Worm (Caenorhabditis elegans): ENCODE data around the gene nstp-9.

Gene nstp-9

DNA sequence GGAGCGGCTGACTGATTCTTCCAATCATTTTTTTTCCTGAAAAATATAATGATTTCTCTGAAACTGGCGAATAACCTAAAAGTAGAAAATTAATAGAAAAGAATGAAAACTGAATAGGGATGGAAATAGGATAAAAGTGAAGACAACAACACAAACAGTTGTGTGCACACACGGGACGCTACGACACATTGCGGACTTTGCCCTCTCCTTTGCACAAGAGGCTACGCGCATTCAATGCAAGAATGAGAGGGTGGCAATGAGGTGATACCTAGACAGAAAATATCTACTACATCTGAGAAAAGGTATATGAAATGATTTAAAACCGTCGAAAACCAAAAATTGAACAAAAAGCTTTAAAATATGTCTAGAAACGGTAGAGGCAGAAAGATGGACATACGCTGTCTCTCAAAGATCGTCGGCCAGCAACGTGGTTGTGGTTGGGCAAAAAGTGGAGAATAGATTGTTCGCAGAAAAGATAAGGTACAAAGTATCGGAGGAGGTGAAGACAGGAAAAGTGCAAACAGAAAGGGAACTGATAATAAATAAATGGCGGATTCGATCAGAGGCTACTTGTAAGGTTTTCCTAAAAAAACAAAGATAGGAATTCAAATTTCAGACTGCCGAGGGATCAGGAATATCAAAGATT lies 19.3 kb downstream of the nstp-9 start, which contains the start of gene suca-1:
Gene suca-1, minus strand, starts transcription at position 36 of the 646 bp plus-strand sequence.
- peak; percentile 49 for TF ChIP-seq lin-13 (tag; optimal IDR thresholded peaks at IDR 0.05)
- TF ChIP-seq nhr-12 (tag; optimal IDR thresholded peaks at IDR 0.05), result no peak
- peak; percentile 32 for TF ChIP-seq pha-4 (tag; optimal IDR thresholded peaks at IDR 0.05)
- no peak for TF ChIP-seq elt-3 (tag; optimal IDR thresholded peaks at IDR 0.05)
- TF ChIP-seq elt-1 (tag; optimal IDR thresholded peaks at IDR 0.05; ENCODE audit: borderline replicate concordance, insufficient read depth), result no peak
- peak; percentile 70 for TF ChIP-seq sptf-1 (tag; optimal IDR thresholded peaks at IDR 0.05)
- no peak for TF ChIP-seq zip-8 (tag; optimal IDR thresholded peaks at IDR 0.05)
- TF ChIP-seq hlh-1 (tag; optimal IDR thresholded peaks at IDR 0.05), result peak; percentile 69
- peak; percentile 35 for TF ChIP-seq M03D4.4 (tag; optimal IDR thresholded peaks at IDR 0.05)
- peak; percentile 17 for TF ChIP-seq nhr-237 (tag; optimal IDR thresholded peaks at IDR 0.05)
- no peak for TF ChIP-seq ztf-11 (tag; optimal IDR thresholded peaks at IDR 0.05)
- no peak for TF ChIP-seq unc-62 (GFP tag; optimal IDR thresholded peaks at IDR 0.05)
- peak; percentile 54 for TF ChIP-seq drap-1 (GFP tag; optimal IDR thresholded peaks at IDR 0.05)
- TF ChIP-seq cnd-1 (tag; optimal IDR thresholded peaks at IDR 0.05), result peak; percentile 55
- peak; percentile 57 for TF ChIP-seq mep-1 (tag; optimal IDR thresholded peaks at IDR 0.05)
- peak; percentile 14 for TF ChIP-seq unc-120 (tag; optimal IDR thresholded peaks at IDR 0.05; ENCODE audit: poor library complexity, severe bottlenecking)
- TF ChIP-seq blmp-1 (tag; optimal IDR thresholded peaks at IDR 0.05), result no peak

DNA sequence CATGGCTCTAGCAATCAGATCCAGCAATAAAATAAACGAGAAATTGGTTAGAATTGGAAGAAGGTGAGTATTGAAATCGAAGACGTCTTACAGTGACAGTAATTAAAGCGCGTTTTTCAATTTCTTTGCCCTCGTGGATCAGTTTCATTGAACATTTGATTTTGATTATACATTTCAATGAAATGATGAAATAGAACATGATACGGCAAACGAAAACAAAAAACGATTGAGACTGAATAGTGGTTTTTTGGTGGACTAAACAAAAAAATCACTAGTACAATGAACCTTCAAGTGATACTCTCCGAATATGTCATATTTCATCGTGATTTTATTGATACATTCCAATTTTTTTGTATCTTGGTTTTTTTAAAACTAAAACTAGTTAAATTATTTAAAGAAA lies 23.0 kb downstream of the nstp-9 start, which contains the start of gene haly-1:
Gene haly-1, minus strand, starts transcription at position 101 of the 400 bp plus-strand sequence.
- TF ChIP-seq blmp-1 (tag; optimal IDR thresholded peaks at IDR 0.05), result no peak
- no peak for TF ChIP-seq ceh-39 (tag; optimal IDR thresholded peaks at IDR 0.05)
- TF ChIP-seq pha-4 (tag; optimal IDR thresholded peaks at IDR 0.05), result no peak
- no peak for TF ChIP-seq ham-2 (GFP tag; optimal IDR thresholded peaks at IDR 0.05)
- no peak for TF ChIP-seq ztf-11 (tag; optimal IDR thresholded peaks at IDR 0.05)
- TF ChIP-seq sptf-1 (tag; optimal IDR thresholded peaks at IDR 0.05), result no peak
- TF ChIP-seq mep-1 (tag; optimal IDR thresholded peaks at IDR 0.05), result no peak
- TF ChIP-seq mls-2 (tag; optimal IDR thresholded peaks at IDR 0.05), result no peak
- TF ChIP-seq lsy-2 (tag; optimal IDR thresholded peaks at IDR 0.05), result no peak
- TF ChIP-seq unc-120 (tag; optimal IDR thresholded peaks at IDR 0.05; ENCODE audit: poor library complexity, severe bottlenecking), result no peak
- TF ChIP-seq flh-1 (GFP tag; optimal IDR thresholded peaks at IDR 0.05), result no peak
- TF ChIP-seq unc-62 (GFP tag; optimal IDR thresholded peaks at IDR 0.05), result no peak

DNA sequence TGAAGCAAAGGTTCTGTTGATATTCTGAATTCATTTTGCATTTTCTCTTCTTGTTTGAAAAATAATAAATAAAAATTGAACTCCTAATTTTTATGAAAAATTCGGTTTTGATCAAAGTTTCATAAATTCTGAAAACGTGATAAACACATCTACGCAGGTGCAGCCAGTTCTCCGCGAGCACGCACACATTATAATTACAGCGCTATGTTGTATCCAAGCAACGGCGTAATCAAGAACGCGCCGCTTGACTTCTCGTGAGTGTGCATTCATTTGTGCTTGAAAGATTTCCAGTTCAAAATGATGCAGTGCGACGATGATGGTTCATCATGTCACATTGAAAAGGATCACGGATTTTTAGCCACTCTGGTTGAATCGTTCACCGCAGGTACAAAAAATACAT lies 27.6 kb downstream of the nstp-9 start, which contains the start of gene F47B10.3:
Gene F47B10.3, plus strand, starts transcription at position 301 of the 400 bp plus-strand sequence.
- no peak for TF ChIP-seq snpc-4 (tag; optimal IDR thresholded peaks at IDR 0.05)
- TF ChIP-seq hlh-1 (tag; optimal IDR thresholded peaks at IDR 0.05), result no peak
- TF ChIP-seq elt-1 (tag; optimal IDR thresholded peaks at IDR 0.05; ENCODE audit: borderline replicate concordance, insufficient read depth), result no peak
- no peak for TF ChIP-seq pha-4 (tag; optimal IDR thresholded peaks at IDR 0.05)
- no peak for TF ChIP-seq nhr-2 (tag; optimal IDR thresholded peaks at IDR 0.05)
- TF ChIP-seq mab-5 (tag; optimal IDR thresholded peaks at IDR 0.05), result no peak
- TF ChIP-seq zip-8 (tag; optimal IDR thresholded peaks at IDR 0.05), result no peak
- TF ChIP-seq drap-1 (GFP tag; optimal IDR thresholded peaks at IDR 0.05), result no peak
- no peak for TF ChIP-seq mls-2 (tag; optimal IDR thresholded peaks at IDR 0.05)
- TF ChIP-seq lsy-2 (tag; optimal IDR thresholded peaks at IDR 0.05), result no peak
- no peak for TF ChIP-seq nhr-76 (tag; optimal IDR thresholded peaks at IDR 0.05)
- TF ChIP-seq lin-13 (tag; optimal IDR thresholded peaks at IDR 0.05), result no peak
- TF ChIP-seq elt-3 (tag; optimal IDR thresholded peaks at IDR 0.05), result no peak
- TF ChIP-seq tbx-8 (GFP tag; optimal IDR thresholded peaks at IDR 0.05), result no peak

DNA sequence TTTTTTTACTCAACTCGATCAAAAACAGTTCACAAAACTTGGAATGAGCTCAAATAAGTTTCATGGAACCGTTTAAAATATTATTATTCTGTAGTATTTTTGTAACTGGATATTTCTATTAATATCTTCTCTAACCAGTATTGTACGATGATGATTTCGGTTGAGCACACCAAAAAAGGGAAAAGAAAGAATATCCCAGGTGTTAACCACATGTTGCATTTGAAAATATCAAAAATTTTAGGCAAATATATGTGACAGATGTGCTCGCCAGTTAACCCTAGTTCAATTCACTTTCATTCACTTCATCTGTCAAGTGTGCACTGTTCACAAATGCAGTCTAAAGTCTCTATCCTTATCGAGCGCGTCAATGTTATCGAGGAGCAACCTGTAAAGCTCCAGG lies 28.5 kb downstream of the nstp-9 start, which contains the start of gene F47B10.4:
Gene F47B10.4, plus strand, starts transcription at position 301 of the 400 bp plus-strand sequence.
- TF ChIP-seq ces-1 (GFP tag; optimal IDR thresholded peaks at IDR 0.05) (no peak), elt-3 (tag; optimal IDR thresholded peaks at IDR 0.05) (no peak)

DNA sequence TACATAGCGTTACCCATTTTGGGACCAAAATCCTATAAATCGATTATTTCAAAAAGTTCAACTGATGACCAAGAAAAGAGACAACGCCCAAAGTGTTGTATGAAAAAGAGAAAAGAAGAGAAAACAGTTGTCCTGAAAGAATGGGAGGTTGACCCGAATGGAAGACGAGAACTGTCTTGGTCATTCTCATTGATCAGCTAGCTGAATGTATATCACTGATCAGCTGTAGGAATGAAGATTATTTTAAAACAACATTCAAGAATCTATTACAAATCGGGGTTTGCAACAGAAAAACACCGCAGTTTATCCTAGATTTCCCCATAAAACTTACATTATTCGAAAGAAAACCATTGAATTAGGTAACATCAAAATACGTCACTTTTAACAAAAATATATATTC lies 29.1 kb downstream of the nstp-9 start, which contains the start of gene F47B10.5:
Gene F47B10.5, minus strand, starts transcription at position 101 of the 400 bp plus-strand sequence.
- no peak for TF ChIP-seq sptf-1 (tag; optimal IDR thresholded peaks at IDR 0.05)
- TF ChIP-seq drap-1 (GFP tag; optimal IDR thresholded peaks at IDR 0.05), result no peak

DNA sequence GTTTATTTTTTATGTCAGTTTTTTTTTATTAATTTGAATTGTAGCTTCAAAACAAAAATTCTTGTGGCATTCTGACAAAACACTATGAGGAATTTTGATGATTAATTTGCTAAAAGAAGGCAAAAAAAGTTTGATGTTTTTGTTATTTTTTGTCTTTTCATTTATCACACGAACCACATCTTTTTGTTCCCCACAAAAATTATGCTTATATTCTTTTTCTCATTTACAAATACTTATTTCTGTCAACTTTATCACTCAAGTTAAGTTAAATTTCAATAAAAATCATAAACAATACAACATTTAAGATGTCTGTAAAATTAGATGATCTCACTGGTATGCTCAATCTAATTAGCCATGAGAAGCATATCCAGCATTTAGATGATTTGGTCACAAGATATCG lies 31.3 kb downstream of the nstp-9 start, which contains the start of gene F47B10.6:
Gene F47B10.6, plus strand, starts transcription at position 301 of the 400 bp plus-strand sequence.
- TF ChIP-seq sem-2 (GFP tag; optimal IDR thresholded peaks at IDR 0.05) (no peak), flh-1 (GFP tag; optimal IDR thresholded peaks at IDR 0.05) (no peak), nhr-2 (tag; optimal IDR thresholded peaks at IDR 0.05) (no peak), bed-3 (GFP tag; optimal IDR thresholded peaks at IDR 0.05) (no peak), mab-5 (tag; optimal IDR thresholded peaks at IDR 0.05) (no peak), cnd-1 (tag; optimal IDR thresholded peaks at IDR 0.05) (no peak), ces-1 (GFP tag; optimal IDR thresholded peaks at IDR 0.05) (no peak)

Data from whole organism, mixed stage, embryonic.